Fruit fly (Drosophila melanogaster) whole organism, embryonic: ENCODE results near the gene Tctp.
A peak's percentile ranks its signal among the peaks of the same experiment; 100 is the strongest.

Experiments used
- ATbp ChIP-seq: fragments of 200-800 bp; sonication (Bioruptor generic); optimal IDR thresholded peaks from 2 replicates; lab custom pipeline; 2017; ENCODE audit warnings: missing biosample characterization, mild to moderate bottlenecking, missing genetic modification characterization, missing genetic modification reagents
- BEAF-32 ChIP-seq: fragments of 200-800 bp; sonication (Bioruptor generic); optimal IDR thresholded peaks from 3 replicates; lab custom pipeline; 2017; ENCODE audit warnings: missing biosample characterization, missing genetic modification characterization, mild to moderate bottlenecking, moderate library complexity, missing genetic modification reagents
- Blimp-1 ChIP-seq: fragments of 200-800 bp; sonication (Bioruptor generic); optimal IDR thresholded peaks from 3 replicates; lab custom pipeline; 2018; ENCODE audit warnings: missing biosample characterization, missing genetic modification characterization, mild to moderate bottlenecking, moderate library complexity, missing genetic modification reagents
- Bteb2 ChIP-seq: fragments of 200-800 bp; sonication (Bioruptor generic); optimal IDR thresholded peaks from 2 replicates; lab custom pipeline; 2016; ENCODE audit warnings: missing biosample characterization, missing genetic modification characterization
- CG10147 ChIP-seq: fragments of 200-800 bp; sonication (Bioruptor generic); optimal IDR thresholded peaks from 2 replicates; lab custom pipeline; 2019; ENCODE audit warnings: missing biosample characterization, mild to moderate bottlenecking, missing genetic modification characterization, moderate library complexity
- CG11456 ChIP-seq: fragments of 200-800 bp; sonication (Bioruptor generic); IDR thresholded peaks from 3 replicates; pipeline ENCODE4 v1.3.6; 2022; ENCODE audit warnings: missing biosample characterization, missing genetic modification characterization
- CG12942 ChIP-seq: fragments of 200-800 bp; sonication (Bioruptor generic); optimal IDR thresholded peaks from 3 replicates; lab custom pipeline; 2016; ENCODE audit warnings: missing biosample characterization, missing genetic modification characterization
- CG13624 ChIP-seq: fragments of 200-800 bp; sonication (Bioruptor generic); optimal IDR thresholded peaks from 2 replicates; lab custom pipeline; 2016; ENCODE audit warnings: missing biosample characterization, missing genetic modification characterization
- CG15011 ChIP-seq: fragments of 200-800 bp; sonication (Bioruptor generic); optimal IDR thresholded peaks from 3 replicates; lab custom pipeline; 2018; ENCODE audit warnings: missing biosample characterization, mild to moderate bottlenecking, missing genetic modification characterization
- CG15514 ChIP-seq: fragments of 200-800 bp; sonication (Bioruptor generic); optimal IDR thresholded peaks from 3 replicates; lab custom pipeline; 2017; ENCODE audit warnings: missing biosample characterization, missing genetic modification characterization, mild to moderate bottlenecking, moderate library complexity, missing genetic modification reagents
- CG17186 ChIP-seq: fragments of 200-800 bp; sonication (Bioruptor generic); optimal IDR thresholded peaks from 3 replicates; lab custom pipeline; 2017; ENCODE audit warnings: missing biosample characterization, missing genetic modification reagents, missing genetic modification characterization
- CG17802 ChIP-seq: fragments of 200-800 bp; sonication (Bioruptor generic); optimal IDR thresholded peaks from 2 replicates; lab custom pipeline; 2018; ENCODE audit warnings: missing biosample characterization, mild to moderate bottlenecking, missing genetic modification characterization, moderate library complexity
- CG18476 ChIP-seq: fragments of 200-800 bp; sonication (Bioruptor generic); optimal IDR thresholded peaks from 2 replicates; lab custom pipeline; 2016; ENCODE audit warnings: missing biosample characterization, mild to moderate bottlenecking, missing genetic modification characterization
- CG18619 ChIP-seq: fragments of 200-800 bp; sonication (Bioruptor generic); optimal IDR thresholded peaks from 3 replicates; lab custom pipeline; 2017; ENCODE audit warnings: missing biosample characterization, mild to moderate bottlenecking, missing genetic modification characterization
- CG3407 ChIP-seq: fragments of 200-800 bp; sonication (Bioruptor generic); optimal IDR thresholded peaks from 2 replicates; lab custom pipeline; 2018; ENCODE audit warnings: missing biosample characterization, mild to moderate bottlenecking, missing genetic modification characterization
- CG4282 ChIP-seq: fragments of 200-800 bp; sonication (Bioruptor generic); optimal IDR thresholded peaks from 2 replicates; lab custom pipeline; 2016; ENCODE audit warnings: missing biosample characterization, missing genetic modification characterization
- CG5953 ChIP-seq: fragments of 200-800 bp; sonication (Bioruptor generic); IDR thresholded peaks from 2 replicates; pipeline ENCODE4 v1.3.6; 2022; ENCODE audit warnings: missing biosample characterization, missing genetic modification characterization
- CG7745 ChIP-seq: fragments of 200-800 bp; sonication (Bioruptor generic); optimal IDR thresholded peaks from 2 replicates; lab custom pipeline; 2018; ENCODE audit warnings: missing biosample characterization, mild to moderate bottlenecking, missing genetic modification characterization, moderate library complexity
- CG8290 ChIP-seq, 3 experiments: fragments of 200-800 bp; sonication (Bioruptor generic); optimal IDR thresholded peaks; 2 replicates each; lab custom pipeline; 2016 to 2019; ENCODE audit warnings: missing biosample characterization in 3 of 3, missing genetic modification characterization in 3 of 3, mild to moderate bottlenecking in 2 of 3, moderate library complexity in 1 of 3
- CG8944 ChIP-seq: fragments of 200-800 bp; sonication (Bioruptor generic); optimal IDR thresholded peaks from 3 replicates; lab custom pipeline; 2016; ENCODE audit warnings: missing biosample characterization, missing genetic modification characterization
- Chrac-16 ChIP-seq: fragments of 200-800 bp; sonication (Bioruptor generic); optimal IDR thresholded peaks from 3 replicates; lab custom pipeline; 2016; ENCODE audit warnings: missing biosample characterization, missing genetic modification characterization
- Dp ChIP-seq: fragments of 200-800 bp; sonication (Bioruptor generic); optimal IDR thresholded peaks from 2 replicates; lab custom pipeline; 2018; ENCODE audit warnings: missing biosample characterization, mild to moderate bottlenecking, missing genetic modification characterization, moderate library complexity
- Dref ChIP-seq: fragments of 200-800 bp; sonication (Bioruptor generic); IDR thresholded peaks from 2 replicates; pipeline ENCODE4 v1.3.6; 2022; ENCODE audit warnings: missing biosample characterization, missing genetic modification characterization
- E2f1 ChIP-seq: fragments of 200-800 bp; sonication (Bioruptor generic); IDR thresholded peaks from 2 replicates; pipeline ENCODE4 v1.3.6; 2022; ENCODE audit warnings: missing biosample characterization, missing genetic modification characterization
- ERR ChIP-seq: fragments of 200-800 bp; sonication (Bioruptor generic); optimal IDR thresholded peaks from 2 replicates; lab custom pipeline; 2016; ENCODE audit warnings: missing biosample characterization, missing genetic modification characterization
- Fer3 ChIP-seq: fragments of 200-800 bp; sonication (Bioruptor generic); optimal IDR thresholded peaks from 2 replicates; lab custom pipeline; 2018; ENCODE audit warnings: missing biosample characterization, mild to moderate bottlenecking, missing genetic modification characterization, moderate library complexity
- Hr39 ChIP-seq: fragments of >200 bp; optimal IDR thresholded peaks from 2 replicates; lab custom pipeline; 2017
- Lim3 ChIP-seq: fragments of 200-800 bp; sonication (Bioruptor generic); IDR thresholded peaks from 2 replicates; pipeline ENCODE4 v1.3.6; 2022; ENCODE audit warnings: missing biosample characterization, missing genetic modification characterization
- Lpt ChIP-seq: fragments of >200 bp; optimal IDR thresholded peaks from 2 replicates; lab custom pipeline; 2018; ENCODE audit warnings: missing biosample characterization, missing genetic modification characterization
- Mad ChIP-seq: fragments of 200-800 bp; sonication (Bioruptor generic); optimal IDR thresholded peaks from 2 replicates; lab custom pipeline; 2016; ENCODE audit warnings: missing biosample characterization, missing genetic modification characterization
- Myb ChIP-seq: fragments of 200-800 bp; sonication (Bioruptor generic); optimal IDR thresholded peaks from 2 replicates; lab custom pipeline; 2016; ENCODE audit warnings: missing biosample characterization, missing genetic modification characterization
- Neu2 ChIP-seq: fragments of 200-800 bp; sonication (Bioruptor generic); optimal IDR thresholded peaks from 3 replicates; lab custom pipeline; 2016; ENCODE audit warnings: missing biosample characterization, missing genetic modification characterization, borderline replicate concordance
- Scr ChIP-seq: fragments of 200-800 bp; sonication (Bioruptor generic); IDR thresholded peaks from 2 replicates; pipeline ENCODE4 v1.3.6; 2022; ENCODE audit warnings: missing biosample characterization, missing genetic modification characterization; ENCODE audit not compliant: partially characterized antibody
- corto ChIP-seq: fragments of 200-800 bp; sonication (Bioruptor generic); optimal IDR thresholded peaks from 2 replicates; lab custom pipeline; 2016; ENCODE audit warnings: missing biosample characterization, mild to moderate bottlenecking, missing genetic modification characterization, moderate library complexity
- da ChIP-seq: fragments of 200-800 bp; sonication (Bioruptor generic); optimal IDR thresholded peaks from 2 replicates; lab custom pipeline; 2016; ENCODE audit warnings: missing biosample characterization, missing genetic modification characterization
- dan ChIP-seq: fragments of 200-800 bp; sonication (Bioruptor generic); IDR thresholded peaks from 2 replicates; pipeline ENCODE4 v1.3.6; 2022; ENCODE audit warnings: missing biosample characterization, missing genetic modification characterization
- disco-r ChIP-seq: fragments of 200-800 bp; sonication (Bioruptor generic); optimal IDR thresholded peaks from 2 replicates; lab custom pipeline; 2016; ENCODE audit warnings: missing biosample characterization, missing genetic modification characterization
- dm ChIP-seq: fragments of 200-800 bp; sonication (Bioruptor generic); optimal IDR thresholded peaks from 3 replicates; lab custom pipeline; 2016; ENCODE audit warnings: missing biosample characterization, missing genetic modification characterization
- eve ChIP-seq, 2 experiments: fragments of >200 bp; optimal IDR thresholded peaks; 2 replicates each; lab custom pipeline; 2017; ENCODE audit warnings: missing biosample characterization in 2 of 2, missing genetic modification characterization in 2 of 2
- hb ChIP-seq: fragments of 200-800 bp; sonication (Bioruptor generic); IDR thresholded peaks from 3 replicates; pipeline ENCODE4 v1.3.6; 2022; ENCODE audit warnings: missing biosample characterization, missing genetic modification characterization; ENCODE audit not compliant: partially characterized antibody
- her ChIP-seq: fragments of 200-800 bp; sonication (Bioruptor generic); optimal IDR thresholded peaks from 2 replicates; lab custom pipeline; 2016; ENCODE audit warnings: missing biosample characterization, missing genetic modification characterization
- ken ChIP-seq: fragments of 200-800 bp; sonication (Bioruptor generic); IDR thresholded peaks from 3 replicates; pipeline ENCODE4 v1.3.6; 2022; ENCODE audit warnings: missing biosample characterization, missing genetic modification characterization
- maf-S ChIP-seq: fragments of 200-800 bp; sonication (Bioruptor generic); optimal IDR thresholded peaks from 2 replicates; lab custom pipeline; 2016; ENCODE audit warnings: missing biosample characterization, missing genetic modification characterization
- pho ChIP-seq: fragments of 200-800 bp; sonication (Bioruptor generic); optimal IDR thresholded peaks from 2 replicates; lab custom pipeline; 2016; ENCODE audit warnings: missing biosample characterization, missing genetic modification characterization
- pros ChIP-seq: fragments of 200-800 bp; sonication (Bioruptor generic); optimal IDR thresholded peaks from 3 replicates; lab custom pipeline; 2019; ENCODE audit warnings: missing biosample characterization, mild to moderate bottlenecking, missing genetic modification characterization, moderate library complexity
- row ChIP-seq: fragments of 200-800 bp; sonication (Bioruptor generic); IDR thresholded peaks from 3 replicates; pipeline ENCODE4 v1.3.6; 2022; ENCODE audit warnings: missing biosample characterization, missing genetic modification characterization
- tgo ChIP-seq: fragments of 200-800 bp; sonication (Bioruptor generic); IDR thresholded peaks from 3 replicates; pipeline ENCODE4 v1.3.6; 2022; ENCODE audit warnings: missing biosample characterization, missing genetic modification characterization
- trem ChIP-seq: fragments of 200-800 bp; optimal IDR thresholded peaks from 3 replicates; lab custom pipeline; 2019; ENCODE audit warnings: missing biosample characterization, mild to moderate bottlenecking, missing genetic modification characterization, moderate library complexity
- tup ChIP-seq: fragments of 200-800 bp; sonication (Bioruptor generic); optimal IDR thresholded peaks from 2 replicates; lab custom pipeline; 2016; ENCODE audit warnings: missing biosample characterization, mild to moderate bottlenecking, missing genetic modification characterization, moderate library complexity
- unc-4 ChIP-seq: fragments of 200-800 bp; sonication (Bioruptor generic); IDR thresholded peaks from 2 replicates; pipeline ENCODE4 v1.3.6; 2022; ENCODE audit warnings: missing biosample characterization, missing genetic modification characterization; ENCODE audit not compliant: partially characterized antibody

The Tctp gene

DNA sequence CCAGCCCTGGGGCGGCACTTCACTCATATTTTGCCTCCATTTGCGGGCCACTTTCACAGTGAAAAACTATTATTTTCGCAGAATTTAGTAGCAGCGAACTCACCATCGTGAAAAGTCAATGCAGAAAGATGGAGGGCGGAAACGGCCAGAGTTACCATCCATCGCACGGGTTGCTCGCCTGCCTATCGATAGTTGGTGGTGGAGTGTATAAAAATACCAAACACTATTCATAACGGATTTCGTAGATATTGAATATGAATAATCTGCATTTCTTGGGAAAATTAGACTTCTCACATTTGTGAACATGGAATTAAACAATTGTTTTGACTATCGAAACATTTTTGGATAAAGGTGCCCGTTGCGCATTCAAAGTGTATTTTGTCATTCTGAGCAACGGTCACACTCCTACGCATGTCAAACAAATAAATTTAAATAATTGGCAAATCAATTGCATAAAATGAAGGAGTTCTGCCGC lies 6.1 kb downstream of the Tctp start, which contains the start of the genes RpS25 and CG4820 (continued):
- TF ChIP-seq E2f1 (peak; percentile 78), dm (GFP tag; lab: Kevin White, UChicago) (peak; percentile 97), Lim3 (GFP tag; lab: Robert Waterston, UW) (peak; percentile 28; the same call in 1 of the 2 replicates), ken (GFP tag; lab: Robert Waterston, UW) (peak; percentile 78), BEAF-32 (GFP tag; lab: Kevin White, UChicago) (peak; percentile 96), da (GFP tag; lab: Kevin White, UChicago) (peak; percentile 86), tgo (peak; percentile 88), pros (GFP tag; lab: Kevin White, UChicago) (peak; percentile 2), CG13624 (GFP tag; lab: Kevin White, UChicago) (peak; percentile 96), CG3407 (GFP tag; lab: Kevin White, UChicago) (peak; percentile 87), CG5953 (GFP tag; lab: Robert Waterston, UW) (peak; percentile 78; the same call in 1 of the 2 replicates), Myb (GFP tag; lab: Kevin White, UChicago) (peak; percentile 82), Dp (GFP tag; lab: Kevin White, UChicago) (peak; percentile 64), Hr39 (lab: Kevin White, UChicago) (no peak), Bteb2 (peak; percentile 87), CG10147 (GFP tag; lab: Kevin White, UChicago) (peak; percentile 89), Fer3 (tag; lab: Kevin White, UChicago) (peak; percentile 91), Dref (GFP tag; lab: Robert Waterston, UW) (peak; percentile 78), unc-4 (GFP tag; lab: Robert Waterston, UW) (peak; percentile 93), CG17186 (peak; percentile 98), CG11456 (GFP tag; lab: Robert Waterston, UW) (peak; percentile 91), CG7745 (tag; lab: Kevin White, UChicago) (peak; percentile 39), Neu2 (GFP tag; lab: Kevin White, UChicago) (peak; percentile 85), trem (peak; percentile 95), pho (GFP tag; lab: Kevin White, UChicago) (peak; percentile 94), her (GFP tag; lab: Kevin White, UChicago) (peak; percentile 91), CG4282 (GFP tag; lab: Kevin White, UChicago) (peak; percentile 62), CG8944 (GFP tag; lab: Kevin White, UChicago) (peak; percentile 80), corto (GFP tag; lab: Kevin White, UChicago) (no peak), dan (GFP tag; lab: Robert Waterston, UW) (no peak), row (GFP tag; lab: Robert Waterston, UW) (peak; percentile 73), CG15011 (GFP tag; lab: Kevin White, UChicago) (peak; percentile 91), maf-S (GFP tag; lab: Kevin White, UChicago) (peak; percentile 88), tup (GFP tag; lab: Kevin White, UChicago) (peak; percentile 53), hb (GFP tag; lab: Robert Waterston, UW) (peak; percentile 80; the same call in 2 of the 3 replicates), CG18619 (peak; percentile 95), disco-r (GFP tag; lab: Kevin White, UChicago) (peak; percentile 92), CG15514 (GFP tag; lab: Kevin White, UChicago) (peak; percentile 93), ERR (GFP tag; lab: Kevin White, UChicago) (peak; percentile 77), CG12942 (peak; percentile 74), CG18476 (GFP tag; lab: Kevin White, UChicago) (peak; percentile 76), Blimp-1 (GFP tag; lab: Kevin White, UChicago) (peak; percentile 73), eve (GFP tag; optimal IDR thresholded peaks at IDR 0.05; lab: Kevin White, UChicago) (no peak), Scr (GFP tag; lab: Robert Waterston, UW) (peak; percentile 92), Mad (peak; percentile 91), Lpt (GFP tag; lab: Kevin White, UChicago) (no peak), CG8290 (GFP tag; optimal IDR thresholded peaks at IDR 0.05; lab: Kevin White, UChicago) (peak; percentile 89), CG8290 (tag; optimal IDR thresholded peaks at IDR 0.05; lab: Kevin White, UChicago) (peak; percentile 89 to 97), Chrac-16 (GFP tag; lab: Kevin White, UChicago) (peak; percentile 58), CG17802 (tag; lab: Kevin White, UChicago) (peak; percentile 82), ATbp (GFP tag; lab: Kevin White, UChicago) (peak; percentile 87)
